Fruit fly (Drosophila melanogaster) S2 (cell line): Measurements from ENCODE around the gene CG12299.
A peak's percentile ranks its signal among the peaks of the same experiment; 100 is the strongest.

ENCODE experiments used
- CG8478 ChIP-seq: fragments of >200 bp; optimal IDR thresholded peaks from 2 replicates; lab custom pipeline; 2018
- CTCF ChIP-seq, 2 experiments: fragments of >200 bp; optimal IDR thresholded peaks; 2 replicates each; lab custom pipeline; 2018

Gene CG12299

dm6 chr2L:10756049-10756448 is 18.9 kb downstream of the CG12299 start, which contains the start of gene CG17124:
Gene CG17124, minus strand, starts transcription at chr2L:10756325.
- TF ChIP-seq CG8478 (lab: Kevin White, UChicago) (no peak), CTCF (optimal IDR thresholded peaks at IDR 0.05; lab: Kevin White, UChicago) (no peak)

- TF ChIP-seq CG8478 (lab: Kevin White, UChicago), result no peak
- no peak for TF ChIP-seq CTCF (optimal IDR thresholded peaks at IDR 0.05; lab: Kevin White, UChicago)
Observed at dm6 chr2L:10757038-10757685, 20.0 kb downstream of the CG12299 start.

DNA sequence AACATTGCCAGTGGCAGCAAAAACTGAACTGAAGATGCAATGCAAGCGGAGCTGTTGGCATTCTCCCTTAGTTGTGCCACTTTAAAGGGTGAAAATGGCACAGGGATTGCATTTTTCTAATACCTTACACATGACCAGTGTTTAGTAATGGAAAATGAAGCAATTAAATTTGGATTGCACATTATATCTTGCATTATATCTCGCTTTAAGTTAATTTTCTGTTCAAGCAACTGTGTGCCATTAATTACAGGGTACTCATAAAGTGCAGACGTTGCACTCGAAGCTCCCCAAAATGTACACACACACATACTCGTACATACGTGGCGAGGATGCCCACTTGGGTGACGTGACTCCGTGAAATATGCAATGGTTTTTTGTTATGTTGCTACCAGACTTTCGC is 22.5 kb downstream of the CG12299 start:
- TF ChIP-seq CTCF (optimal IDR thresholded peaks at IDR 0.05; lab: Kevin White, UChicago) (no peak), CG8478 (lab: Kevin White, UChicago) (no peak)

DNA sequence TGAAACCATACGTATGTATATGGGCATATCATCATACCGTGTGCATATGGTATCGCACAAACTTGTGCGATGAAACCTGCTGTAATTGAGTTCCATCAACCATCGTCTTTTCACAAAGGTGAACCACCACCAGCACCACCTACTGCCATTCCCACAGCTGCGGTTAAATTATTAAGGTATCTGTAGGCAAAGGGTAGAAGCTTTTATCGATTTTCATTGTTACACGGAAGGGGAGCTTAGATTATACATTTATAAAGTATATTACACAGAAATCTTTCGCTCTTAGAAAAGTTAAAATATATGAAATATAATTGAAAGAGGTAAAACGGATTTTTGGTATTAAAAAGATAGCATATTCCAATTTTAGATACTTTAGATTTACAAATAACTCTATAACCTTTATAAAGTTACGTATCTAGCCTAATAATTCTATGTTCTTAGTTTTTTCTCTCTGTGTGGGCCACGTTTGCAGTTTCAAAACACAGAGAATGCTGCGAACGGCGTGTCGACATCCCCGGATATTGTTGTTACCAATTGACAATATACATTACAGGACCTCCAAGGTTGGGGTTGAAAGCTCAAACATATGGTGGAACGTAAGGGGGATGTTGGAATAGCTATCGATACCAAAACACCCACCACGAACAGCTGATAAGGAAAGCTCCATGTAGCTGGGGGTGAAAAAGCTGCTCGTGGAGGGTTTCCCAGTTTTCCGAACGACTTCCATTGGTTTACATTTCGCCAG is 23.4 kb downstream of the CG12299 start, which contains the start of gene CG6495:
Gene CG6495 (plus strand): TSS at position 695 of the 745 bp plus-strand sequence.
- no peak for TF ChIP-seq CTCF (optimal IDR thresholded peaks at IDR 0.05; lab: Kevin White, UChicago)

dm6 chr2L:10767597-10768188 is 30.5 kb downstream of the CG12299 start, which contains the start of gene Ubc2:
Gene Ubc2, minus strand, starts transcription at chr2L:10768006.
- TF ChIP-seq CG8478 (lab: Kevin White, UChicago), result no peak
- peak in 1 of 2 experiments; percentile 28 for TF ChIP-seq CTCF (optimal IDR thresholded peaks at IDR 0.05; lab: Kevin White, UChicago)

- TF ChIP-seq CG8478 (lab: Kevin White, UChicago) (no peak), CTCF (optimal IDR thresholded peaks at IDR 0.05; lab: Kevin White, UChicago) (no peak)
Observed at dm6 chr2L:10769708-10770107, 32.6 kb downstream of the CG12299 start, which contains the start of gene CG6724. Gene CG6724, minus strand, starts transcription at chr2L:10769952.

dm6 chr2L:10770568-10770967 is 33.4 kb downstream of the CG12299 start, which contains the start of gene CG17127:
Gene CG17127, plus strand, starts transcription at chr2L:10770868.
- no peak for TF ChIP-seq CTCF (optimal IDR thresholded peaks at IDR 0.05; lab: Kevin White, UChicago)
- TF ChIP-seq CG8478 (lab: Kevin White, UChicago), result no peak

- no peak for TF ChIP-seq CG8478 (lab: Kevin White, UChicago)
- no peak for TF ChIP-seq CTCF (optimal IDR thresholded peaks at IDR 0.05; lab: Kevin White, UChicago)
Observed at dm6 chr2L:10774041-10774440, 36.9 kb downstream of the CG12299 start.

DNA sequence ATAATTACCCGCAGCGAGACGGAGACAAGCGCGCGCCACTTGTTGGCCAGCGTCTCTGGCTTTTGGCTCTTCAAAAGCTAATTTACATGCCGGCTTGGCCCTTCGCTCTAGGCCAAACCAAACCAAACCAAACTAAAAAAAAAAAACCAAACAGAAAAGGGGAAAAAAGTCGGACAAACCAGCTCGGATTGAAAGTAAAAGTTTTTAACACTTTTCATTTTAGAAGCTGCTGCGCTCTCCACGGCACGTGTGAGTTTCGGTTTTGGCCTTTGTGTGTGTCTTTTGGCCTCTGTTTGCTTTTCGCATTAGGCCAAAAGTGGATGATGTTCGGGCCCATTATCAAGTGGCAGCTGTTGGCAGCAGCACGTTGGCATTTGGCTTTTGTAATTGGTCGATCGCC is 44.1 kb downstream of the CG12299 start:
- no peak for TF ChIP-seq CG8478 (lab: Kevin White, UChicago)
- TF ChIP-seq CTCF (optimal IDR thresholded peaks at IDR 0.05; lab: Kevin White, UChicago), result no peak

dm6 chr2L:10789922-10790321 is 52.8 kb downstream of the CG12299 start, which contains the start of gene CG31870:
Gene CG31870, plus strand, starts transcription at chr2L:10790222.
- TF ChIP-seq CG8478 (lab: Kevin White, UChicago) (no peak), CTCF (optimal IDR thresholded peaks at IDR 0.05; lab: Kevin White, UChicago) (no peak)
